Worm (Caenorhabditis elegans) whole organism, young adult: ENCODE data around the gene D2023.6.

Experiments
- F22D6.2 ChIP-seq: sonication (generic microtip); optimal IDR thresholded peaks from 2 replicates; lab custom pipeline; 2016; ENCODE audit warnings: mild to moderate bottlenecking, missing genetic modification characterization, missing compliant biosample characterization
- F23B12.7 ChIP-seq: sonication (generic microtip); optimal IDR thresholded peaks from 2 replicates; lab custom pipeline; 2017; ENCODE audit warnings: missing genetic modification characterization, mild to moderate bottlenecking, missing compliant biosample characterization, antibody characterized with exemption, moderate library complexity; ENCODE audit not compliant: insufficient read depth
- F39B2.1 ChIP-seq: fragments of 200-800 bp; sonication (Bioruptor generic); IDR thresholded peaks from 2 replicates; pipeline ENCODE4 v1.3.6; 2022; ENCODE audit warnings: missing genetic modification reagents, missing genetic modification characterization, missing compliant biosample characterization
- F57A8.1 ChIP-seq: fragments of 200-800 bp; sonication (Bioruptor generic); optimal IDR thresholded peaks from 2 replicates; lab custom pipeline; 2018; ENCODE audit warnings: mild to moderate bottlenecking, missing genetic modification characterization, moderate library complexity, missing compliant biosample characterization
- K12H6.12 ChIP-seq: fragments of 200-800 bp; sonication (Bioruptor generic); optimal IDR thresholded peaks from 2 replicates; lab custom pipeline; 2018; ENCODE audit warnings: mild to moderate bottlenecking, missing genetic modification characterization, missing compliant biosample characterization
- T07F8.4 ChIP-seq: sonication (generic microtip); optimal IDR thresholded peaks from 2 replicates; lab custom pipeline; 2016; ENCODE audit warnings: mild to moderate bottlenecking, missing genetic modification characterization, moderate library complexity, missing compliant biosample characterization
- Y56A3A.18 ChIP-seq: fragments of 200-800 bp; sonication (Bioruptor generic); IDR thresholded peaks from 2 replicates; pipeline ENCODE4 v1.3.6; 2022; ENCODE audit warnings: missing genetic modification reagents, missing genetic modification characterization, missing compliant biosample characterization
- ZK185.1 ChIP-seq: sonication (generic microtip); optimal IDR thresholded peaks from 2 replicates; lab custom pipeline; 2016; ENCODE audit warnings: mild to moderate bottlenecking, missing genetic modification characterization, missing compliant biosample characterization; ENCODE audit not compliant: poor library complexity, severe bottlenecking
- aptf-3 ChIP-seq: fragments of 200-800 bp; sonication (Bioruptor generic); IDR thresholded peaks from 2 replicates; pipeline ENCODE4 v1.3.6; 2022; ENCODE audit warnings: missing genetic modification characterization, missing compliant biosample characterization
- athp-1 ChIP-seq: sonication (generic microtip); optimal IDR thresholded peaks from 2 replicates; lab custom pipeline; 2017; ENCODE audit warnings: mild to moderate bottlenecking, missing genetic modification characterization, missing compliant biosample characterization
- attf-3 ChIP-seq: fragments of 200-800 bp; sonication (Bioruptor generic); conservative IDR thresholded peaks from 2 replicates; pipeline ENCODE4 v1.3.6; 2022; ENCODE audit warnings: missing genetic modification reagents, missing genetic modification characterization, missing compliant biosample characterization
- ccch-3 ChIP-seq: fragments of 200-800 bp; sonication (Bioruptor generic); optimal IDR thresholded peaks from 2 replicates; lab custom pipeline; 2018; ENCODE audit warnings: mild to moderate bottlenecking, missing genetic modification characterization, missing compliant biosample characterization
- cebp-1 ChIP-seq, 2 experiments: fragments of 200-800 bp in 1 of 2; sonication (Bioruptor generic) in 1 of 2; sonication (generic microtip) in 1 of 2; IDR thresholded peaks in 1 of 2; optimal IDR thresholded peaks in 1 of 2; 2 replicates each; pipeline versions ENCODE4 v1.3.6 to Lab custom; 2017 to 2022; ENCODE audit warnings: missing compliant biosample characterization in 2 of 2, missing genetic modification characterization in 2 of 2, mild to moderate bottlenecking in 1 of 2, missing genetic modification reagents in 1 of 2, moderate library complexity in 1 of 2
- ceh-40 ChIP-seq: fragments of 200-800 bp; sonication (Bioruptor generic); IDR thresholded peaks from 2 replicates; pipeline ENCODE4 v1.3.6; 2022; ENCODE audit warnings: missing genetic modification characterization, missing compliant biosample characterization
- ceh-91 ChIP-seq: fragments of 200-800 bp; sonication (Bioruptor generic); IDR thresholded peaks from 2 replicates; pipeline ENCODE4 v1.3.6; 2022; ENCODE audit warnings: missing genetic modification reagents, missing genetic modification characterization, missing compliant biosample characterization
- efl-1 ChIP-seq: fragments of 150-350 bp; optimal IDR thresholded peaks from 2 replicates; lab custom pipeline; 2014; ENCODE audit warnings: missing biosample characterization, missing genetic modification reagents, missing genetic modification characterization
- egl-18 ChIP-seq: fragments of 200-800 bp; sonication (Bioruptor generic); IDR thresholded peaks from 2 replicates; pipeline ENCODE4 v1.3.6; 2022; ENCODE audit warnings: missing genetic modification reagents, missing genetic modification characterization, missing compliant biosample characterization
- egrh-3 ChIP-seq: fragments of 200-800 bp; sonication (Bioruptor generic); IDR thresholded peaks from 2 replicates; pipeline ENCODE4 v1.3.6; 2022; ENCODE audit warnings: missing genetic modification reagents, missing genetic modification characterization, missing compliant biosample characterization
- ets-4 ChIP-seq: fragments of 200-800 bp; sonication (Bioruptor generic); optimal IDR thresholded peaks from 2 replicates; lab custom pipeline; 2018; ENCODE audit warnings: mild to moderate bottlenecking, missing genetic modification characterization, missing compliant biosample characterization
- fkh-3 ChIP-seq: sonication (generic microtip); optimal IDR thresholded peaks from 2 replicates; lab custom pipeline; 2016; ENCODE audit warnings: mild to moderate bottlenecking, missing genetic modification characterization, missing compliant biosample characterization
- gei-17 ChIP-seq: fragments of 200-800 bp; sonication (Bioruptor generic); optimal IDR thresholded peaks from 2 replicates; lab custom pipeline; 2018; ENCODE audit warnings: mild to moderate bottlenecking, missing genetic modification characterization, missing compliant biosample characterization
- hlh-12 ChIP-seq: sonication (generic microtip); optimal IDR thresholded peaks from 2 replicates; lab custom pipeline; 2016; ENCODE audit warnings: missing genetic modification characterization, missing compliant biosample characterization
- hmg-1.2 ChIP-seq: fragments of 200-800 bp; sonication (Bioruptor generic); IDR thresholded peaks from 2 replicates; pipeline ENCODE4 v1.3.6; 2022; ENCODE audit warnings: missing genetic modification reagents, missing genetic modification characterization, missing compliant biosample characterization
- hrde-1 ChIP-seq: sonication (generic microtip); optimal IDR thresholded peaks from 2 replicates; lab custom pipeline; 2016; ENCODE audit warnings: missing genetic modification characterization, mild to moderate bottlenecking, missing compliant biosample characterization, moderate library complexity, missing genotype, missing genetic modification reagents, borderline replicate concordance
- hsf-1 ChIP-seq: fragments of 200-800 bp; sonication (Bioruptor generic); IDR thresholded peaks from 2 replicates; pipeline ENCODE4 v1.3.6; 2022; ENCODE audit warnings: missing genetic modification reagents, missing genetic modification characterization, missing compliant biosample characterization
- let-607 ChIP-seq, 2 experiments: fragments of 200-800 bp in 1 of 2; sonication (Bioruptor generic) in 1 of 2; sonication (generic microtip) in 1 of 2; optimal IDR thresholded peaks; 2 replicates each; lab custom pipeline; 2016 to 2018; ENCODE audit warnings: mild to moderate bottlenecking in 2 of 2, missing compliant biosample characterization in 2 of 2, missing genetic modification characterization in 2 of 2, moderate library complexity in 2 of 2, missing genotype in 1 of 2
- lin-26 ChIP-seq: fragments of 200-800 bp; sonication (Bioruptor generic); IDR thresholded peaks from 2 replicates; pipeline ENCODE4 v1.3.6; 2022; ENCODE audit warnings: missing genetic modification reagents, missing genetic modification characterization, missing compliant biosample characterization
- lin-35 ChIP-seq, 3 experiments: fragments of 150-350 bp in 2 of 3; sonication (generic microtip) in 1 of 3; optimal IDR thresholded peaks; 2 replicates each; lab custom pipeline; 2014 to 2018; ENCODE audit warnings: missing biosample characterization in 3 of 3, missing genetic modification characterization in 3 of 3, missing genetic modification reagents in 3 of 3
- lsy-27 ChIP-seq: sonication (generic microtip); optimal IDR thresholded peaks from 2 replicates; lab custom pipeline; 2017; ENCODE audit warnings: missing genetic modification characterization, mild to moderate bottlenecking, missing compliant biosample characterization, antibody characterized with exemption, missing genotype, borderline replicate concordance; ENCODE audit not compliant: insufficient read depth
- madf-6 ChIP-seq: fragments of 200-800 bp; sonication (Bioruptor generic); IDR thresholded peaks from 2 replicates; pipeline ENCODE4 v1.3.6; 2022; ENCODE audit warnings: missing genetic modification reagents, missing genetic modification characterization, missing compliant biosample characterization
- mcd-1 ChIP-seq: fragments of 200-800 bp; sonication (Bioruptor generic); IDR thresholded peaks from 2 replicates; pipeline ENCODE4 v1.3.6; 2022; ENCODE audit warnings: missing genetic modification reagents, missing genetic modification characterization, missing compliant biosample characterization
- mxl-1 ChIP-seq: sonication (generic microtip); optimal IDR thresholded peaks from 2 replicates; lab custom pipeline; 2016; ENCODE audit warnings: missing genetic modification characterization, missing compliant biosample characterization
- nhr-120 ChIP-seq: fragments of 200-800 bp; sonication (Bioruptor generic); IDR thresholded peaks from 2 replicates; pipeline ENCODE4 v1.3.6; 2022; ENCODE audit warnings: missing genetic modification characterization, missing compliant biosample characterization
- pbrm-1 ChIP-seq: fragments of 200-800 bp; sonication (Bioruptor generic); IDR thresholded peaks from 2 replicates; pipeline ENCODE4 v1.3.6; 2022; ENCODE audit warnings: missing genetic modification reagents, missing genetic modification characterization, missing compliant biosample characterization
- rec-8 ChIP-seq, 2 experiments: sonication (generic microtip); optimal IDR thresholded peaks; 2 replicates each; lab custom pipeline; 2016; ENCODE audit warnings: mild to moderate bottlenecking in 2 of 2, missing genetic modification characterization in 2 of 2, missing genetic modification reagents in 2 of 2, missing genotype in 2 of 2, missing biosample characterization in 1 of 2, missing compliant biosample characterization in 1 of 2, moderate library complexity in 1 of 2
- rpc-1 ChIP-seq, 2 experiments: fragments of 150-350 bp in 1 of 2; sonication (generic microtip) in 1 of 2; optimal IDR thresholded peaks; 2 replicates each; lab custom pipeline; 2014 to 2018; ENCODE audit warnings: missing biosample characterization in 1 of 2, missing genetic modification characterization in 1 of 2, missing genetic modification reagents in 1 of 2, missing genotype in 1 of 2
- snpc-3.4 ChIP-seq: sonication (generic microtip); optimal IDR thresholded peaks from 2 replicates; lab custom pipeline; 2017; ENCODE audit warnings: missing genetic modification characterization, mild to moderate bottlenecking, missing compliant biosample characterization, antibody characterized with exemption, moderate library complexity, missing genotype, missing genetic modification reagents
- somi-1 ChIP-seq: fragments of 200-800 bp; sonication (Bioruptor generic); optimal IDR thresholded peaks from 2 replicates; lab custom pipeline; 2018; ENCODE audit warnings: mild to moderate bottlenecking, missing genetic modification characterization, missing compliant biosample characterization
- sptf-2 ChIP-seq: fragments of 200-800 bp; sonication (Bioruptor generic); optimal IDR thresholded peaks from 2 replicates; lab custom pipeline; 2018; ENCODE audit warnings: mild to moderate bottlenecking, missing genetic modification characterization, missing compliant biosample characterization
- tbp1 ChIP-seq: fragments of 200-800 bp; sonication (Bioruptor generic); optimal IDR thresholded peaks from 2 replicates; lab custom pipeline; 2018; ENCODE audit warnings: mild to moderate bottlenecking, missing genetic modification characterization, missing compliant biosample characterization
- xnd-1 ChIP-seq: sonication (generic microtip); optimal IDR thresholded peaks from 2 replicates; lab custom pipeline; 2016; ENCODE audit warnings: missing genotype, missing genetic modification reagents, missing genetic modification characterization, missing compliant biosample characterization
- ztf-22 ChIP-seq: fragments of 200-800 bp; sonication (Bioruptor generic); optimal IDR thresholded peaks from 2 replicates; lab custom pipeline; 2018; ENCODE audit warnings: mild to moderate bottlenecking, missing genetic modification characterization, moderate library complexity, missing compliant biosample characterization
- ztf-28 ChIP-seq: fragments of 200-800 bp; sonication (Bioruptor generic); IDR thresholded peaks from 2 replicates; pipeline ENCODE4 v1.3.6; 2022; ENCODE audit warnings: missing genetic modification reagents, missing genetic modification characterization, missing compliant biosample characterization

D2023.6 gene

ce11 chrV:11779810-11780209, 47.3 kb upstream of the D2023.6 start:
- no peak for TF ChIP-seq pbrm-1 (GFP tag; lab: Robert Waterston, UW)
- no peak for TF ChIP-seq fkh-3 (tag; lab: Kevin White, UChicago)
- TF ChIP-seq T07F8.4: no peak
- no peak for TF ChIP-seq lsy-27 (tag; lab: Kevin White, UChicago)
- no peak for TF ChIP-seq mcd-1 (GFP tag; lab: Robert Waterston, UW)
- no peak for TF ChIP-seq hrde-1 (tag; lab: Kevin White, UChicago)
- no peak for TF ChIP-seq hsf-1
- no peak for TF ChIP-seq somi-1 (GFP tag; lab: Kevin White, UChicago)
- TF ChIP-seq gei-17: no peak
- no peak for TF ChIP-seq F22D6.2 (tag; lab: Kevin White, UChicago)
- no peak for TF ChIP-seq rec-8 (tag; optimal IDR thresholded peaks at IDR 0.05; lab: Kevin White, UChicago)
- no peak for TF ChIP-seq nhr-120 (GFP tag; lab: Robert Waterston, UW)
- TF ChIP-seq lin-26: no peak
- TF ChIP-seq attf-3 (GFP tag; lab: Robert Waterston, UW): no peak
- TF ChIP-seq ceh-91 (GFP tag; lab: Robert Waterston, UW): no peak
- TF ChIP-seq athp-1 (tag; lab: Kevin White, UChicago): no peak
- no peak for TF ChIP-seq efl-1 (GFP tag; lab: Kevin White, UChicago)
- no peak for TF ChIP-seq ceh-40
- TF ChIP-seq xnd-1 (tag; lab: Kevin White, UChicago): no peak

- peak; percentile 83 for TF ChIP-seq hmg-1.2
- peak; percentile 97 for TF ChIP-seq rpc-1 (optimal IDR thresholded peaks at IDR 0.05; lab: Kevin White, UChicago)
- TF ChIP-seq rpc-1 (tag; optimal IDR thresholded peaks at IDR 0.05; lab: Kevin White, UChicago): peak; percentile 98
- peak; percentile 82 for TF ChIP-seq ets-4 (GFP tag; lab: Kevin White, UChicago)
- peak; percentile 14 for TF ChIP-seq ccch-3 (GFP tag; lab: Kevin White, UChicago)
- peak; percentile 94 for TF ChIP-seq mxl-1 (tag; lab: Kevin White, UChicago)
- TF ChIP-seq K12H6.12 (tag; lab: Kevin White, UChicago): peak; percentile 79
- peak; percentile 60 for TF ChIP-seq sptf-2
- peak; percentile 78 for TF ChIP-seq snpc-3.4 (tag; lab: Kevin White, UChicago)
- peak; percentile 76 for TF ChIP-seq ztf-22
- peak; percentile 89 for TF ChIP-seq Y56A3A.18
- peak; percentile 83 for TF ChIP-seq T07F8.4
- peak; percentile 52 for TF ChIP-seq egrh-3
- peak; percentile 54 to 76 for TF ChIP-seq let-607 (tag; optimal IDR thresholded peaks at IDR 0.05; lab: Kevin White, UChicago)
- TF ChIP-seq tbp1: peak; percentile 100
- peak; percentile 72 for TF ChIP-seq cebp-1 (GFP tag; IDR thresholded peaks at IDR 0.05; lab: Robert Waterston, UW)
- peak; percentile 85 for TF ChIP-seq cebp-1 (tag; optimal IDR thresholded peaks at IDR 0.05; lab: Kevin White, UChicago)
- peak; percentile 73 for TF ChIP-seq F23B12.7 (tag; lab: Kevin White, UChicago)
- TF ChIP-seq ztf-28 (GFP tag; lab: Robert Waterston, UW): peak; percentile 88
- TF ChIP-seq egl-18 (GFP tag; lab: Robert Waterston, UW): peak; percentile 85; the same call in 1 of the 2 replicates
- TF ChIP-seq lin-26: peak; percentile 97
- TF ChIP-seq madf-6 (GFP tag; lab: Robert Waterston, UW): peak; percentile 82
- TF ChIP-seq ceh-40: peak; percentile 78; the same call in 1 of the 2 replicates
- peak in 2 of 3 experiments; percentile 24 to 85 for TF ChIP-seq lin-35 (GFP tag; optimal IDR thresholded peaks at IDR 0.05; lab: Kevin White, UChicago)
- no peak for TF ChIP-seq F39B2.1 (GFP tag; lab: Robert Waterston, UW)
- peak; percentile 63 for TF ChIP-seq F22D6.2 (tag; lab: Kevin White, UChicago)
- TF ChIP-seq aptf-3 (GFP tag; lab: Robert Waterston, UW): peak; percentile 94
- peak; percentile 33 for TF ChIP-seq xnd-1 (tag; lab: Kevin White, UChicago)
- TF ChIP-seq F57A8.1 (GFP tag; lab: Kevin White, UChicago): peak; percentile 74
- peak; percentile 91 for TF ChIP-seq ZK185.1 (tag; lab: Kevin White, UChicago)
- TF ChIP-seq fkh-3 (tag; lab: Kevin White, UChicago): peak; percentile 94
- TF ChIP-seq hlh-12 (tag; lab: Kevin White, UChicago): peak; percentile 81
- peak; percentile 46 for TF ChIP-seq gei-17
Measured at ce11 chrV:11782809-11783440, 44.2 kb upstream of the D2023.6 start, which contains the start of gene F55A11.11. Gene F55A11.11, plus strand, starts transcription at chrV:11783149.
